Worm (Caenorhabditis elegans) whole organism, L3 larva: ENCODE data around the gene Y11D7A.9.

ENCODE experiments used
- aly-2 ChIP-seq: fragments of 150-350 bp; optimal IDR thresholded peaks from 2 replicates; lab custom pipeline; 2014; ENCODE audit warnings: missing biosample characterization, missing genetic modification characterization
- ama-1 ChIP-seq: fragments of 150-350 bp; optimal IDR thresholded peaks from 2 replicates; lab custom pipeline; 2018
- ceh-16 ChIP-seq: sonication (generic microtip); optimal IDR thresholded peaks from 2 replicates; lab custom pipeline; 2017; ENCODE audit warnings: missing biosample characterization, missing genetic modification characterization
- daf-12 ChIP-seq: fragments of 150-350 bp; optimal IDR thresholded peaks from 2 replicates; lab custom pipeline; 2014; ENCODE audit warnings: missing biosample characterization, missing genetic modification reagents, missing genetic modification characterization
- egl-27 ChIP-seq: sonication (generic microtip); optimal IDR thresholded peaks from 4 replicates; lab custom pipeline; 2017; ENCODE audit warnings: missing biosample characterization, missing genetic modification reagents, missing genetic modification characterization
- fos-1 ChIP-seq: fragments of 150-350 bp; optimal IDR thresholded peaks from 2 replicates; lab custom pipeline; 2014; ENCODE audit warnings: missing biosample characterization, missing genetic modification characterization
- lsy-12 ChIP-seq: sonication (generic microtip); optimal IDR thresholded peaks from 2 replicates; lab custom pipeline; 2016; ENCODE audit warnings: mild to moderate bottlenecking, missing genetic modification characterization, missing compliant biosample characterization
- mdl-1 ChIP-seq: fragments of 150-350 bp; optimal IDR thresholded peaks from 2 replicates; lab custom pipeline; 2014; ENCODE audit warnings: missing biosample characterization, missing genetic modification characterization
- nhr-11 ChIP-seq: fragments of 150-350 bp; optimal IDR thresholded peaks from 2 replicates; lab custom pipeline; 2014; ENCODE audit warnings: missing biosample characterization, missing genetic modification characterization
- nhr-25 ChIP-seq: sonication (generic microtip); optimal IDR thresholded peaks from 2 replicates; lab custom pipeline; 2017; ENCODE audit warnings: missing biosample characterization, missing genetic modification characterization
- sea-2 ChIP-seq: fragments of 150-350 bp; sonication (generic microtip); optimal IDR thresholded peaks from 4 replicates; lab custom pipeline; 2014; ENCODE audit warnings: missing biosample characterization, missing genetic modification reagents, missing genetic modification characterization
- skn-1 ChIP-seq: fragments of 150-350 bp; optimal IDR thresholded peaks from 2 replicates; lab custom pipeline; 2014; ENCODE audit warnings: missing biosample characterization, missing genetic modification characterization
- unc-62 ChIP-seq: fragments of 150-350 bp; sonication (generic microtip); optimal IDR thresholded peaks from 4 replicates; lab custom pipeline; 2014; ENCODE audit warnings: missing biosample characterization, missing genetic modification reagents, missing genetic modification characterization

DNA sequence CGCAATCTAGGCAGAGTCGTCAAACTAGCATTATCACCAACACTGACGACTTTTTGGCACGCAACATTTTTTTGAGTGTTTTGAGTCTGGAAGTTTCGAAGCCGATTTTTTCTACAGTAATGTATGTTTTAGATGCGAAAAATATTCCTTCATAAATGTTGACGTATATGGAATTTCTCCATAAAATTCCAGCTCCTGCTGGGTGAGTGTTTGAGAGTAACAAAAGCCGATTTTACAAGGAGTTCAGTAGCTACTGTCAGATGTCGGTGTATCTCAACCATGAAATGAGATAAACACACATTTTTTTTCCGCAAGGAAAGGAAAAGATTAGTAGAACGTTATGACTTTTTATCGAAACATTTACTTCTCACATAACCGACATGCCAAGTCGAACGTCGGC, 41.1 kb downstream of the Y11D7A.9 start:
- TF ChIP-seq sea-2 (GFP tag; lab: Kevin White, UChicago): no peak
- no peak for TF ChIP-seq egl-27 (tag; lab: Kevin White, UChicago)
- TF ChIP-seq lsy-12: no peak
- TF ChIP-seq mdl-1 (tag; lab: Kevin White, UChicago): no peak
- TF ChIP-seq nhr-11 (tag; lab: Kevin White, UChicago): no peak
- TF ChIP-seq daf-12 (tag; lab: Kevin White, UChicago): no peak
- no peak for TF ChIP-seq ceh-16 (tag; lab: Kevin White, UChicago)
- no peak for TF ChIP-seq ama-1
- TF ChIP-seq skn-1 (tag; lab: Kevin White, UChicago): no peak
- no peak for TF ChIP-seq aly-2 (tag; lab: Kevin White, UChicago)
- TF ChIP-seq fos-1 (tag; lab: Kevin White, UChicago): no peak
- TF ChIP-seq unc-62 (GFP tag; lab: Kevin White, UChicago): no peak
- TF ChIP-seq nhr-25 (tag; lab: Kevin White, UChicago): no peak
